Fruit fly (Drosophila melanogaster) whole organism, larva: ENCODE measurements around the gene shep.

Experiments
- noc ChIP-seq: fragments of 200-800 bp; sonication (Bioruptor generic); optimal IDR thresholded peaks from 3 replicates; lab custom pipeline; 2019; ENCODE audit warnings: missing biosample characterization, mild to moderate bottlenecking, missing genetic modification characterization, moderate library complexity

Gene shep

DNA sequence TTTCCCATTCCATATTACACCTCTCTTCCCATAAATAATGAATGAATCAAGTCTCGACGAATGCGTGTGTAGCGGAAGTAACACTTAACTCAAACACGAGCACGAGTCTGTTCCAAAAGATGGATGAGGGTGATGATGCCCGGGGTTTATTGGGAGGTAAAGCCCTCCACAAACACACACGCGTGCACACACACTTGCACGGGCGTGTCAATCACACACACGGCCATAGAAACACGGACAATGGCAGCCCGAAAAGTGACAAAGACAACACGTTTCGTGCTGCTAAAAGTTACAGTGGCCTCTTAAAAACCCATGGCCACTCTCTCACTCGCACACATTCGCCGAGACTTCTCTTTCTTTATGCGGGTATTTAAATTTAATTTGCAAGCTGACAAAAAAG is 98.8 kb downstream of the shep start:
- TF ChIP-seq noc (tag; lab: Kevin White, UChicago) = no peak

dm6 chr3L:5176789-5177188 is 101.0 kb downstream of the shep start:
- TF ChIP-seq noc (tag; lab: Kevin White, UChicago) = peak; percentile 50

dm6 chr3L:5176071-5176470 is 101.7 kb downstream of the shep start:
- TF ChIP-seq noc (tag; lab: Kevin White, UChicago) = no peak

- no peak for TF ChIP-seq noc (tag; lab: Kevin White, UChicago)
These were observed 105.3 kb downstream of the shep start for dm6 chr3L:5172470-5172869.

- no peak for TF ChIP-seq noc (tag; lab: Kevin White, UChicago)
These were observed 122.7 kb downstream of the shep start for dm6 chr3L:5154917-5155613.

- peak; percentile 55 for TF ChIP-seq noc (tag; lab: Kevin White, UChicago)
These were observed 125.4 kb downstream of the shep start, which contains the start of the genes Gen and Srp54k for dm6 chr3L:5152354-5152806. TSS of gene Gen (minus strand) at chr3L:5152376. TSS of gene Srp54k (plus strand) at chr3L:5152678.

DNA sequence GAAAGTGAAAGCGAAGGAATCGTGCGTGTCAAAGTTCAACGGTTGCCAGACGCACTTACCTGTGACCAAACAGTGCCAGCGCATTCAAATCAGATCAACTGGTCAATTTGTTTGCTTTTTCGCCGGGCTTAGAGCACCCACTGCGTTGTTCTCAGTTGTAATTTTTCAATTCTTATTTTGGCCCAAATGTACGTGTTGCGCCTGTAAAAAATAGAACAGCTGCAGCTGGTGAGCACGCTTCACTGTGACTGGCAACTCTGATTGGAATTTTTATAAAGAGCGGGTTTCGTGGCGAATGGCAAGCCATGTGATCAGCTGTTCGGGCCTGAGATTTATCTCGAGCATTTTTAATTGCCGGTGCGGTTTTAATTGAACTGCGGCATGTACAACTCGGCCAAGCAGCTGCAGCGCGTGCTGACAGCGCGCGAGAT is 131.9 kb downstream of the shep start, which contains the start of the genes Fitm and AlaRS-m:
Fitm (minus strand) TSS at position 250 of the 431 bp plus-strand sequence.
AlaRS-m (plus strand) TSS at position 285 of the 431 bp plus-strand sequence.
- TF ChIP-seq noc (tag; lab: Kevin White, UChicago) = no peak

DNA sequence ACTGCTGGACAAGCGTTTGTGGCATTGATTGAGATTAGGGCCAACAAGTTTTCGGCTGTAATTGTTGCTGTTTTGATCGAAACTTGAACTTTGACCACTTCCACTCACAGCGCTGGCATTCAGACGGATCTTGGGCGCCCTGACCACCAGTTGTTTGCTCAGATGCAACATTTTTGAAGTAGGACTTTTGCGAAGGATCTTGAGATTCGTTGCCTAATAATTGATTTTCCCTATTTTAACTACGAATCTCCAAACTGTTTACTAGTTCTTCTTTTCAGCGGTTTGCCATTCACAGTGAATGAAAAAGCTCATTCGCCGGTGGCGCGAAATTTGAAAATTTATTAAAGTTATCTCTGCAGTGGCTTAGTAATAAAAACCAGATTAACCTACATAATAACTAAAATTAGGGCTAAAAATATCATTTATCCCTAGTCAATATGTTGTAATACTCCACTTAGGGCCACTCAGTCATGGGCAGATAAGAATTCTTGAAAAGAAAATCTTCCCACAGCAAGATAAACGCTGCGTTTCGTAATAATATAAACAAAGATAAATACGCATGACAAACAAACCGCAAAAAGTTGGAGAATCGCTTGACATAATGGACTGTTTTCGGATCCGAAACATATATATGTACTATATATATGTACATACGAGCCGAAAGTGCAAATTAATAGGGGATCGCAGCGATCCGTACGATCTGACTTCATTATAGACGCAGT is 136.2 kb downstream of the shep start, which contains the start of the genes Dhrs4 and Gdap1:
Dhrs4 (minus strand) TSS at position 267 of the 722 bp plus-strand sequence.
Gdap1 (plus strand) TSS at position 574 of the 722 bp plus-strand sequence.
- TF ChIP-seq noc (tag; lab: Kevin White, UChicago) = no peak

dm6 chr3L:5139312-5139711 is 138.4 kb downstream of the shep start, which contains the start of the genes Tcs5 and CHMP2B:
TSS of gene Tcs5 (minus strand) at chr3L:5139395.
TSS of gene CHMP2B (plus strand) at chr3L:5139619.
- TF ChIP-seq noc (tag; lab: Kevin White, UChicago) = peak; percentile 99

DNA sequence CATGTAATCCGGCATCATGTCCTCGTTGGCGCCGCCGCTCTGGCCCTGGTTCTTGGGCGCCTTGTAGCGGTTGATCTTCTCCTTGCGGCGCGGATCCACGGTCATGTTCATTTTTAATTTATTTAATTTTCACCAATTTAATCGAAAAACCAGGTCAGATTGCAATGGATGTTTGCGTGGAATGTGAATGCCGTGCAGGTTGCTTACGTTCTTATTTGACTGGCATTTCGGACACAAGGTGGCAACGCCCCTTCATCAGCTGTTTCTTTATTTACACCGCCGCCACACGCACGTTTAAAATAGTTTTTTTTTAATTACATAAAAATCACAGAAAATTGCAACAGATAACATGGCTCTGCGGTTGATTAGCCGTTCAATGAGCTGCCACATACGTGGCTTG is 141.6 kb downstream of the shep start, which contains the start of the genes CG10674 and CG4611:
CG10674 (minus strand) TSS at position 170 of the 400 bp plus-strand sequence.
CG4611 (plus strand) TSS at position 254 of the 400 bp plus-strand sequence.
- TF ChIP-seq noc (tag; lab: Kevin White, UChicago) = no peak

- no peak for TF ChIP-seq noc (tag; lab: Kevin White, UChicago)
These were observed 143.9 kb downstream of the shep start, which contains the start of gene Yod1 for dm6 chr3L:5133704-5134430. TSS of gene Yod1 (plus strand) at chr3L:5133871.

- no peak for TF ChIP-seq noc (tag; lab: Kevin White, UChicago)
These were observed 144.8 kb downstream of the shep start, which contains the start of gene CG15213 for dm6 chr3L:5132966-5133365. TSS of gene CG15213 (minus strand) at chr3L:5133220.

- no peak for TF ChIP-seq noc (tag; lab: Kevin White, UChicago)
These were observed 146.5 kb downstream of the shep start, which contains the start of gene CG15212 for dm6 chr3L:5131245-5131644. TSS of gene CG15212 (plus strand) at chr3L:5131545.

DNA sequence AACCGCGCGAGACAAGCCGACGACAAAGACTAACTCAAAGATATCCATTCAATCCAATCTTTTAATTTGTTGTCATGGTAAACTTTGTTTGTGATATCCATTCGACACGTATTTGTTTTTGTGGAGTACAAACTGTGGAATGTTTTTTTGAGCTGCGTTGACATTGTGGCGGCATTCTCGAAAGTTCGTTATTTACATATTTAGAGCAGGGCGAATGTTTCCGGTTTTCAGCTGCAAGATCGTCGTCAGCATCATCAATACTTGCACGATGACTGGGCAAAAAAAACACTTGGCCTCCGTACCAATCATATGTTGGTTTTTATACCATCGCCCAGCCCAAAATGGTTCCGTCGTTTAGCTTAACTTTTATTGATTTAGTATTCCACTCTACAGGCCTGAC is 147.2 kb downstream of the shep start:
- no peak for TF ChIP-seq noc (tag; lab: Kevin White, UChicago)

DNA sequence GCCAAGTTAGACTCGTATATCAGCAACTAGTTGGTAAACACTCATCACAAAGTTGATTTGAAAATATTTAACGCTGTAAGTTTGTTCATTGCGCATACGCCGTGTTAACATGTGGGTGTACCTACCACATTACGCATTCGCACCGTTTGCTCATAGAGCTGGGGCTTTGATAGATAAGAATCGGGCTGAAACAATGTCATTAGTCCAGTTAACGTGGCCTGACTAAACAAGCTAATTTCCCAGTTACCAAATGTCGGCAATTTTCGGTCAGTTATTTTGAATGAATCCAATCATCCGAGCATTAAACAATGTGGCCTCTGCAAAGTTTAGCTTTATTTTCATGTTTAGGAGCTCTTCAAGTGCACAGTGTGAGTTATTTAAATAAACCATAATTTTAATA is 148.5 kb downstream of the shep start, which contains the start of gene CG4597:
CG4597 (plus strand) TSS at position 301 of the 400 bp plus-strand sequence.
- TF ChIP-seq noc (tag; lab: Kevin White, UChicago) = no peak
